Fruit fly (Drosophila melanogaster) whole organism, prepupa: ENCODE measurements around the gene CG9270.

Experiments
- Blimp-1 ChIP-seq: fragments of 200-800 bp; sonication (Bioruptor generic); optimal IDR thresholded peaks from 3 replicates; lab custom pipeline; 2017; ENCODE audit warnings: missing biosample characterization, missing genetic modification characterization, mild to moderate bottlenecking, moderate library complexity, missing genetic modification reagents
- CG10631 ChIP-seq: fragments of 200-800 bp; sonication (Bioruptor generic); optimal IDR thresholded peaks from 2 replicates; lab custom pipeline; 2016; ENCODE audit warnings: missing biosample characterization, missing genetic modification characterization
- CG11294 ChIP-seq: fragments of 200-800 bp; sonication (Bioruptor generic); IDR thresholded peaks from 2 replicates; pipeline ENCODE4 v1.3.6; 2022; ENCODE audit warnings: missing biosample characterization, missing genetic modification characterization
- CG15336 ChIP-seq: fragments of 200-800 bp; sonication (Bioruptor generic); IDR thresholded peaks from 2 replicates; pipeline ENCODE4 v1.3.6; 2022; ENCODE audit warnings: missing biosample characterization, missing genetic modification characterization
- CG1621 ChIP-seq: fragments of 200-800 bp; sonication (Bioruptor generic); optimal IDR thresholded peaks from 3 replicates; lab custom pipeline; 2018; ENCODE audit warnings: missing biosample characterization, mild to moderate bottlenecking, missing genetic modification characterization
- CG16779 ChIP-seq: fragments of 200-800 bp; sonication (Bioruptor generic); optimal IDR thresholded peaks from 3 replicates; lab custom pipeline; 2017; ENCODE audit warnings: missing biosample characterization, mild to moderate bottlenecking, missing genetic modification characterization
- CG31627 ChIP-seq: fragments of 200-800 bp; sonication (Bioruptor generic); optimal IDR thresholded peaks from 3 replicates; lab custom pipeline; 2016; ENCODE audit warnings: missing biosample characterization, missing genetic modification characterization
- CG32006 ChIP-seq: fragments of 200-800 bp; sonication (Bioruptor generic); optimal IDR thresholded peaks from 3 replicates; lab custom pipeline; 2017; ENCODE audit warnings: missing biosample characterization, mild to moderate bottlenecking, missing genetic modification characterization
- CG3919 ChIP-seq: fragments of 200-800 bp; sonication (Bioruptor generic); optimal IDR thresholded peaks from 3 replicates; lab custom pipeline; 2016; ENCODE audit warnings: missing biosample characterization, missing genetic modification characterization
- CG4318 ChIP-seq: fragments of 200-800 bp; sonication (Bioruptor generic); optimal IDR thresholded peaks from 3 replicates; lab custom pipeline; 2017; ENCODE audit warnings: missing biosample characterization, mild to moderate bottlenecking, missing genetic modification characterization
- CG6163 ChIP-seq: fragments of 200-800 bp; sonication (Bioruptor generic); IDR thresholded peaks from 3 replicates; pipeline ENCODE4 v1.3.6; 2022; ENCODE audit warnings: missing biosample characterization, missing genetic modification characterization
- CG6276 ChIP-seq: fragments of 200-800 bp; sonication (Bioruptor generic); optimal IDR thresholded peaks from 2 replicates; lab custom pipeline; 2017; ENCODE audit warnings: missing biosample characterization, mild to moderate bottlenecking, missing genetic modification characterization
- CG6792 ChIP-seq: fragments of 200-800 bp; sonication (Bioruptor generic); optimal IDR thresholded peaks from 3 replicates; lab custom pipeline; 2016; ENCODE audit warnings: missing biosample characterization, missing genetic modification characterization
- CG6808 ChIP-seq: fragments of 200-800 bp; sonication (Bioruptor generic); optimal IDR thresholded peaks from 3 replicates; lab custom pipeline; 2017; ENCODE audit warnings: missing biosample characterization, missing genetic modification characterization, mild to moderate bottlenecking, moderate library complexity, missing genetic modification reagents
- CG8119 ChIP-seq: fragments of 200-800 bp; sonication (Bioruptor generic); IDR thresholded peaks from 3 replicates; pipeline ENCODE4 v1.3.6; 2022; ENCODE audit warnings: missing biosample characterization, missing genetic modification characterization
- CG8319 ChIP-seq: fragments of 200-800 bp; sonication (Bioruptor generic); optimal IDR thresholded peaks from 3 replicates; lab custom pipeline; 2016; ENCODE audit warnings: missing biosample characterization, missing genetic modification characterization
- CG9139 ChIP-seq: fragments of 200-800 bp; sonication (Bioruptor generic); optimal IDR thresholded peaks from 3 replicates; lab custom pipeline; 2017; ENCODE audit warnings: missing biosample characterization, mild to moderate bottlenecking, missing genetic modification characterization
- Eip75B ChIP-seq: fragments of 200-800 bp; sonication (Bioruptor generic); optimal IDR thresholded peaks from 3 replicates; lab custom pipeline; 2016; ENCODE audit warnings: missing biosample characterization, missing genetic modification characterization
- Eip78C ChIP-seq: fragments of 200-800 bp; sonication (Bioruptor generic); peaks from one replicate; lab custom pipeline; 2016; ENCODE audit warnings: missing biosample characterization, missing genetic modification characterization
- Eip93F ChIP-seq: fragments of 200-800 bp; sonication (Bioruptor generic); optimal IDR thresholded peaks from 2 replicates; lab custom pipeline; 2016; ENCODE audit warnings: missing biosample characterization, mild to moderate bottlenecking, missing genetic modification characterization
- Ets96B ChIP-seq: fragments of 200-800 bp; optimal IDR thresholded peaks from 2 replicates; lab custom pipeline; 2019; ENCODE audit warnings: missing biosample characterization, mild to moderate bottlenecking, missing genetic modification characterization, moderate library complexity
- Hr38 ChIP-seq: sonication (Bioruptor generic); optimal IDR thresholded peaks from 2 replicates; lab custom pipeline; 2016; ENCODE audit warnings: missing biosample characterization, missing genetic modification characterization
- Hr39 ChIP-seq: fragments of 200-800 bp; sonication (Bioruptor generic); optimal IDR thresholded peaks from 2 replicates; lab custom pipeline; 2016; ENCODE audit warnings: missing biosample characterization, missing genetic modification characterization
- Lpt ChIP-seq: fragments of 200-800 bp; sonication (Bioruptor generic); optimal IDR thresholded peaks from 3 replicates; lab custom pipeline; 2016; ENCODE audit warnings: missing biosample characterization, missing genetic modification characterization
- Smox ChIP-seq: fragments of 200-800 bp; sonication (Bioruptor generic); optimal IDR thresholded peaks from 3 replicates; lab custom pipeline; 2016; ENCODE audit warnings: missing biosample characterization, missing genetic modification characterization
- Sox102F ChIP-seq: fragments of 200-800 bp; sonication (Bioruptor generic); optimal IDR thresholded peaks from 2 replicates; lab custom pipeline; 2016; ENCODE audit warnings: missing biosample characterization, mild to moderate bottlenecking, missing genetic modification characterization
- Sox14 ChIP-seq: fragments of 200-800 bp; sonication (Bioruptor generic); optimal IDR thresholded peaks from 3 replicates; lab custom pipeline; 2016; ENCODE audit warnings: missing biosample characterization, missing genetic modification characterization
- Sox15 ChIP-seq: fragments of 200-800 bp; sonication (Bioruptor generic); optimal IDR thresholded peaks from 3 replicates; lab custom pipeline; 2016; ENCODE audit warnings: missing biosample characterization, missing genetic modification characterization
- achi ChIP-seq: fragments of 200-800 bp; sonication (Bioruptor generic); optimal IDR thresholded peaks from 3 replicates; lab custom pipeline; 2016; ENCODE audit warnings: missing biosample characterization, missing genetic modification characterization
- acj6 ChIP-seq: fragments of 200-800 bp; sonication (Bioruptor generic); optimal IDR thresholded peaks from 3 replicates; lab custom pipeline; 2016; ENCODE audit warnings: missing biosample characterization, missing genetic modification characterization
- dac ChIP-seq: fragments of 200-800 bp; sonication (Bioruptor generic); optimal IDR thresholded peaks from 2 replicates; lab custom pipeline; 2017; ENCODE audit warnings: missing biosample characterization, mild to moderate bottlenecking, missing genetic modification characterization
- dsx ChIP-seq: fragments of 200-800 bp; optimal IDR thresholded peaks from 3 replicates; lab custom pipeline; 2019; ENCODE audit warnings: missing biosample characterization, mild to moderate bottlenecking, missing genetic modification characterization, moderate library complexity; ENCODE audit not compliant: poor library complexity, severe bottlenecking
- fkh ChIP-seq: fragments of 200-800 bp; sonication (Bioruptor generic); optimal IDR thresholded peaks from 3 replicates; lab custom pipeline; 2017; ENCODE audit warnings: missing biosample characterization, mild to moderate bottlenecking, missing genetic modification characterization, moderate library complexity
- lz ChIP-seq: fragments of 200-800 bp; sonication (Bioruptor generic); optimal IDR thresholded peaks from 3 replicates; lab custom pipeline; 2016; ENCODE audit warnings: missing biosample characterization, missing genetic modification characterization
- net ChIP-seq: fragments of 200-800 bp; sonication (Bioruptor generic); optimal IDR thresholded peaks from 3 replicates; lab custom pipeline; 2016; ENCODE audit warnings: missing biosample characterization, missing genetic modification characterization
- pdm3 ChIP-seq: fragments of 200-800 bp; sonication (Bioruptor generic); optimal IDR thresholded peaks from 3 replicates; lab custom pipeline; 2016; ENCODE audit warnings: missing biosample characterization, missing genetic modification characterization
- spab ChIP-seq: fragments of 200-800 bp; sonication (Bioruptor generic); optimal IDR thresholded peaks from 2 replicates; lab custom pipeline; 2017; ENCODE audit warnings: missing biosample characterization, mild to moderate bottlenecking, missing genetic modification characterization, missing genetic modification reagents
- ss ChIP-seq, 2 experiments: fragments of 200-800 bp; sonication (Bioruptor generic); optimal IDR thresholded peaks; 2 replicates in 1 of 2; 3 replicates in 1 of 2; lab custom pipeline; 2017 to 2018; ENCODE audit warnings: mild to moderate bottlenecking in 2 of 2, missing biosample characterization in 2 of 2, missing genetic modification characterization in 2 of 2, moderate library complexity in 1 of 2
- svp ChIP-seq: fragments of 200-800 bp; sonication (Bioruptor generic); peaks from one replicate; lab custom pipeline; 2016; ENCODE audit warnings: missing biosample characterization, missing genetic modification characterization
- topi ChIP-seq: fragments of 200-800 bp; sonication (Bioruptor generic); optimal IDR thresholded peaks from 3 replicates; lab custom pipeline; 2016; ENCODE audit warnings: missing biosample characterization, missing genetic modification characterization
- vri ChIP-seq: fragments of 200-800 bp; sonication (Bioruptor generic); optimal IDR thresholded peaks from 3 replicates; lab custom pipeline; 2016; ENCODE audit warnings: missing biosample characterization, mild to moderate bottlenecking, missing genetic modification characterization

CG9270 gene

dm6 chr2L:20887273-20887672 lies 46.6 kb downstream of the CG9270 start:
- TF ChIP-seq CG6163 (GFP tag; lab: Robert Waterston, UW) (no peak), CG4318 (GFP tag; lab: Kevin White, UChicago) (no peak), spab (GFP tag; lab: Kevin White, UChicago) (no peak), Ets96B (tag; lab: Kevin White, UChicago) (no peak), CG10631 (no peak), CG6276 (GFP tag; lab: Kevin White, UChicago) (no peak), svp (GFP tag; lab: Kevin White, UChicago) (no peak), acj6 (no peak), CG15336 (no peak), pdm3 (GFP tag; lab: Kevin White, UChicago) (no peak), achi (no peak), dsx (no peak)

- TF ChIP-seq CG16779 = peak; percentile 13
- no peak for TF ChIP-seq acj6
- 0 out of 3 replicates have a peak, but pooled peaks have one; percentile 22 for TF ChIP-seq CG8119
- no peak for TF ChIP-seq Sox15 (GFP tag; lab: Kevin White, UChicago)
- peak; percentile 51 for TF ChIP-seq Eip78C (GFP tag; lab: Kevin White, UChicago)
- peak; percentile 19 for TF ChIP-seq fkh
- peak; percentile 52 for TF ChIP-seq CG1621 (tag; lab: Kevin White, UChicago)
Measured at dm6 chr2L:20885889-20886507, 47.9 kb downstream of the CG9270 start.

dm6 chr2L:20883624-20884220 lies 50.2 kb downstream of the CG9270 start:
- TF ChIP-seq svp (GFP tag; lab: Kevin White, UChicago) = peak; percentile 99
- TF ChIP-seq spab (GFP tag; lab: Kevin White, UChicago) = no peak
- TF ChIP-seq CG11294 (GFP tag; lab: Robert Waterston, UW) = no peak
- TF ChIP-seq vri (GFP tag; lab: Kevin White, UChicago) = peak; percentile 31

- no peak for TF ChIP-seq CG32006
- no peak for TF ChIP-seq CG6792 (GFP tag; lab: Kevin White, UChicago)
- no peak for TF ChIP-seq Sox102F (GFP tag; lab: Kevin White, UChicago)
- no peak for TF ChIP-seq topi (GFP tag; lab: Kevin White, UChicago)
- no peak for TF ChIP-seq CG1621 (tag; lab: Kevin White, UChicago)
- no peak for TF ChIP-seq vri (GFP tag; lab: Kevin White, UChicago)
Measured at dm6 chr2L:20883097-20883496, 50.8 kb downstream of the CG9270 start.

dm6 chr2L:20881353-20882079 lies 52.4 kb downstream of the CG9270 start:
- TF ChIP-seq CG9139 (GFP tag; lab: Kevin White, UChicago) (peak; percentile 48), Lpt (GFP tag; lab: Kevin White, UChicago) (no peak), CG6808 (peak; percentile 33), CG31627 (GFP tag; lab: Kevin White, UChicago) (no peak), Hr38 (no peak), Eip93F (no peak), dsx (no peak), Smox (no peak), ss (GFP tag; optimal IDR thresholded peaks at IDR 0.05; lab: Kevin White, UChicago) (peak; percentile 6 to 56), lz (GFP tag; lab: Kevin White, UChicago) (no peak), CG6276 (GFP tag; lab: Kevin White, UChicago) (no peak), Blimp-1 (no peak), dac (no peak), CG11294 (GFP tag; lab: Robert Waterston, UW) (0 out of 2 replicates have a peak, but pooled peaks have one; percentile 42), CG1621 (tag; lab: Kevin White, UChicago) (no peak), Hr39 (GFP tag; lab: Kevin White, UChicago) (peak; percentile 6), net (peak; percentile 33), Sox14 (GFP tag; lab: Kevin White, UChicago) (no peak), CG3919 (GFP tag; lab: Kevin White, UChicago) (peak; percentile 19), CG8319 (GFP tag; lab: Kevin White, UChicago) (no peak), CG6792 (GFP tag; lab: Kevin White, UChicago) (no peak), Eip75B (GFP tag; lab: Kevin White, UChicago) (no peak), CG15336 (peak; percentile 37; the same call in 1 of the 2 replicates)
